Worm (Caenorhabditis elegans) whole organism, L1 larva: ENCODE data around the gene C01G12.5.

Experiments used
- ceh-90 ChIP-seq: sonication (generic microtip); optimal IDR thresholded peaks from 2 replicates; lab custom pipeline; 2016; ENCODE audit warnings: missing genetic modification characterization, missing compliant biosample characterization
- egl-27 ChIP-seq, 2 experiments: fragments of 150-350 bp in 1 of 2; sonication (generic microtip); optimal IDR thresholded peaks; 3 replicates each; lab custom pipeline; 2017 to 2018; ENCODE audit warnings: missing biosample characterization in 2 of 2, missing genetic modification characterization in 2 of 2, missing genetic modification reagents in 2 of 2
- nhr-11 ChIP-seq: fragments of 150-350 bp; optimal IDR thresholded peaks from 2 replicates; lab custom pipeline; 2014; ENCODE audit warnings: missing biosample characterization, missing genetic modification characterization
- nhr-12 ChIP-seq: sonication (generic microtip); optimal IDR thresholded peaks from 2 replicates; lab custom pipeline; 2017; ENCODE audit warnings: missing biosample characterization, missing genetic modification characterization
- nhr-20 ChIP-seq: sonication (generic microtip); optimal IDR thresholded peaks from 2 replicates; lab custom pipeline; 2016; ENCODE audit warnings: mild to moderate bottlenecking, missing genetic modification characterization, missing compliant biosample characterization
- ztf-4 ChIP-seq: fragments of 150-350 bp; optimal IDR thresholded peaks from 2 replicates; lab custom pipeline; 2014; ENCODE audit warnings: missing biosample characterization, missing genetic modification characterization

- TF ChIP-seq nhr-12, result no peak
- no peak for TF ChIP-seq nhr-20 (tag; lab: Kevin White, UChicago)
- no peak for TF ChIP-seq egl-27 (tag; optimal IDR thresholded peaks at IDR 0.05; lab: Kevin White, UChicago)
- TF ChIP-seq ztf-4, result no peak
- no peak for TF ChIP-seq nhr-11 (tag; lab: Kevin White, UChicago)
- TF ChIP-seq ceh-90 (tag; lab: Kevin White, UChicago), result no peak
These were observed 23.3 kb upstream of the C01G12.5 start for ce11 chrII:14610492-14611142.
